In the genomic region with DNA sequence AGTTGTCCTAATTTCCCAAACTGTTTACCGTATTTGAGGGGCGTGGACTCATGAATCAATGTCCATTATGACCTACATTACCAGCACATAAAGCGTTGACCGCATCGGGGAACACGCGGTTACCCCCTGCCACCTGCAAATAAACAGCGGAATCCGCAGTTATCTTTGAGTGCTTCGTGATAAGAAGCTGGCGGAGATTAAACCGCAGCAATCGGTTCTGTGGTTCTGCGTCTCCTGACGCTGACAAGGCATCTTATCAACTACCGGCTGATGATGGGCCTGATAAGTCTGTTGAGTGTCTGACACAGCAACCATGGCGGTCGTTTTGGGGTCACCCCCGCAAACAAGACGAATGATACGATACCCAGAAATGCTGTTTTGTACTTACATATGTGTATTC, we compare ENCODE assay signal across 5 fruit fly cellular contexts.
TF ChIP-seq lines count a peak whose summit lies in the region.

No protein-coding gene starts in this region.

- TF ChIP-seq CTCF in whole organism, embryonic (GFP tag; optimal IDR thresholded peaks at IDR 0.05; lab: Kevin White, UChicago), result no peak

TF ChIP-seq in whole organism, adult, 20 proteins besides CTCF, POLR2A, EP300 and RAD21:
- TF ChIP-seq CG12768 (GFP tag; optimal IDR thresholded peaks at IDR 0.05; lab: Kevin White, UChicago), result peak; percentile 35
- peak; percentile 30 for TF ChIP-seq tj (GFP tag; optimal IDR thresholded peaks at IDR 0.05; lab: Kevin White, UChicago)
- TF ChIP-seq pad (GFP tag; optimal IDR thresholded peaks at IDR 0.05; lab: Kevin White, UChicago), result no peak
- no peak for TF ChIP-seq kay (GFP tag; lab: Kevin White, UChicago; ENCODE audit: borderline replicate concordance)
- peak; percentile 49 for TF ChIP-seq cic (GFP tag; optimal IDR thresholded peaks at IDR 0.05; lab: Kevin White, UChicago)
- TF ChIP-seq Mnt (GFP tag; optimal IDR thresholded peaks at IDR 0.05; lab: Kevin White, UChicago), result peak; percentile 38

TF ChIP-seq in whole organism, embryonic, 481 proteins besides CTCF, POLR2A, EP300 and RAD21 (continues in another document):
- TF ChIP-seq pfk (GFP tag; optimal IDR thresholded peaks at IDR 0.05; lab: Kevin White, UChicago) (no peak), hbn (GFP tag; IDR thresholded peaks at IDR 0.05; lab: Robert Waterston, UW; ENCODE audit: partially characterized antibody) (no peak), grn (GFP tag; optimal IDR thresholded peaks at IDR 0.05; lab: Kevin White, UChicago) (peak; percentile 98), CG3281 (GFP tag; optimal IDR thresholded peaks at IDR 0.05; lab: Kevin White, UChicago) (no peak), CG12071 (GFP tag; optimal IDR thresholded peaks at IDR 0.05; lab: Kevin White, UChicago) (no peak), CG12236 (GFP tag; optimal IDR thresholded peaks at IDR 0.05; lab: Kevin White, UChicago) (no peak), Hr78 (GFP tag; optimal IDR thresholded peaks at IDR 0.05; lab: Kevin White, UChicago) (peak in 1 of 2 experiments; percentile 57), nom (GFP tag; optimal IDR thresholded peaks at IDR 0.05; lab: Kevin White, UChicago) (no peak), CG31441 (GFP tag; IDR thresholded peaks at IDR 0.05; lab: Robert Waterston, UW) (no peak), BtbVII (GFP tag; optimal IDR thresholded peaks at IDR 0.05; lab: Kevin White, UChicago) (no peak), CG17568 (GFP tag; optimal IDR thresholded peaks at IDR 0.05; lab: Kevin White, UChicago) (no peak), bowl (GFP tag; IDR thresholded peaks at IDR 0.05; lab: Robert Waterston, UW) (no peak), dimm (GFP tag; IDR thresholded peaks at IDR 0.05; lab: Robert Waterston, UW) (no peak), CG7987 (GFP tag; optimal IDR thresholded peaks at IDR 0.05; lab: Kevin White, UChicago) (peak; percentile 82), Blimp-1 (GFP tag; optimal IDR thresholded peaks at IDR 0.05; lab: Kevin White, UChicago) (no peak), H15 (GFP tag; IDR thresholded peaks at IDR 0.05; lab: Robert Waterston, UW) (no peak), Adf1 (GFP tag; IDR thresholded peaks at IDR 0.05; lab: Robert Waterston, UW) (peak; percentile 31; the same call in 1 of the 2 replicates), CG6272 (GFP tag; IDR thresholded peaks at IDR 0.05; lab: Robert Waterston, UW) (no peak), ken (GFP tag; IDR thresholded peaks at IDR 0.05; lab: Robert Waterston, UW) (no peak), CG6813 (GFP tag; optimal IDR thresholded peaks at IDR 0.05; lab: Kevin White, UChicago) (no peak), run (tag; optimal IDR thresholded peaks at IDR 0.05; lab: Kevin White, UChicago) (peak; percentile 12)

TF ChIP-seq in whole organism, prepupa, 60 proteins besides CTCF, POLR2A, EP300 and RAD21:
- TF ChIP-seq svp (GFP tag; lab: Kevin White, UChicago) (peak; percentile 95), CG16779 (tag; optimal IDR thresholded peaks at IDR 0.05; lab: Kevin White, UChicago) (no peak), Eip75B (GFP tag; optimal IDR thresholded peaks at IDR 0.05; lab: Kevin White, UChicago) (peak; percentile 2)

TF ChIP-seq in whole organism, pupa, 21 proteins besides CTCF, POLR2A, EP300 and RAD21:
- TF ChIP-seq EcR (GFP tag; optimal IDR thresholded peaks at IDR 0.05; lab: Kevin White, UChicago), result peak; percentile 73
- TF ChIP-seq CG10348 (GFP tag; IDR thresholded peaks at IDR 0.05; lab: Robert Waterston, UW), result no peak
TF ChIP-seq in whole organism, pupa: peak in this region for 1.

TF ChIP-seq in whole organism, wandering third instar larva, 38 proteins besides CTCF, POLR2A, EP300 and RAD21:
- TF ChIP-seq brk (GFP tag; optimal IDR thresholded peaks at IDR 0.05; lab: Kevin White, UChicago) (no peak), h (GFP tag; optimal IDR thresholded peaks at IDR 0.05; lab: Kevin White, UChicago) (peak; percentile 29), Vsx2 (GFP tag; optimal IDR thresholded peaks at IDR 0.05; lab: Kevin White, UChicago; ENCODE audit: partially characterized antibody) (no peak), dsf (GFP tag; optimal IDR thresholded peaks at IDR 0.05; lab: Kevin White, UChicago; ENCODE audit: borderline replicate concordance) (no peak)
TF ChIP-seq in whole organism, wandering third instar larva: peak in this region for 1.
